Worm (Caenorhabditis elegans): ENCODE data around the gene sra-1.

DNA sequence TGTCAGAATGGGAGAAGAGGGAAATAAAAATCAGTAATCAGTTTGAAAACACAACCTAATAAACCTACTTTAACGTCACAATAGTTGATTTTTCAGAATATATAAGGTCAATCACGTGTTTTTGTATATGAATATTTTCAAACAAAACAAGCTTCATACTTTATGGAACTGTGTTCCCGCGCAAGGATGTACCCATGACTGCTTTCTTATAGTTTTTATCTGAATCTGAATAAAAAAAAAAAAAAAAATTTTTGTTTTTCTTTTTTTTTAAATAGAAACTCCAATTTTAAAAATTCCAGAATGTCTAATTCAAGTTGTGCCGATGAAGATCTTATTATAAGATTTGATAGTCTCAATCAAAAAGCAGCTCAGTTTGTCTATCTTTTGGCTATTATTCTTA lies 7.0 kb upstream of the sra-1 start, which contains the start of gene sra-2:
- no peak for TF ChIP-seq mab-5 (tag; optimal IDR thresholded peaks at IDR 0.05)
- no peak for TF ChIP-seq unc-62 (GFP tag; optimal IDR thresholded peaks at IDR 0.05)
- no peak for TF ChIP-seq elt-1 (tag; optimal IDR thresholded peaks at IDR 0.05; ENCODE audit: borderline replicate concordance, insufficient read depth)
- no peak for TF ChIP-seq lsy-2 (tag; optimal IDR thresholded peaks at IDR 0.05)
- TF ChIP-seq flh-1 (GFP tag; optimal IDR thresholded peaks at IDR 0.05): no peak
- no peak for TF ChIP-seq mep-1 (tag; optimal IDR thresholded peaks at IDR 0.05)

Data from whole organism, mixed stage, embryonic.